Worm (Caenorhabditis elegans): Measurements from ENCODE around the gene srw-11.

DNA sequence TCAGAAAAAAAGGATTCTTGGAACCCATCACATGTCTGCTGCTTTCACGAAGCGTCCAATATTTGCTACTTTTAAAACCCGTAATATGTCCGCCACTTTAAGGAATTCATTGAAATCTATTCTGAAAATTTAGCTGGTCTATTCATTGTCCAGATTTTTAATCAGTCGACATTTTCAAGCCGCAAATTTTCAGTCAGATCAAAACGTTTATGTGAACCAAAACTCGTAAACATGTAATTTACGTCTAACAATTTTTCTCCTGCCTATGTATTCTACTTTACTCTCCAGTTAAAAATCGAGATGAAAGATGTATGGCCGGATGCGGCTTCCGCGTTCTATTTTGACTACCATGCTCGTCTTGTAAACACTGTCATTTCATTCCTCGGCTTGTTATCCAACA is 42.2 kb downstream of the srw-11 start, which contains the start of gene srw-1:
- TF ChIP-seq blmp-1 (tag; optimal IDR thresholded peaks at IDR 0.05; ENCODE audit: insufficient read depth) (no peak), fos-1 (tag; optimal IDR thresholded peaks at IDR 0.05) (no peak), lsy-2 (tag; optimal IDR thresholded peaks at IDR 0.05) (no peak), snpc-4 (tag; optimal IDR thresholded peaks at IDR 0.05) (no peak), ztf-4 (tag; optimal IDR thresholded peaks at IDR 0.05) (no peak), nhr-6 (tag; optimal IDR thresholded peaks at IDR 0.05) (no peak), nhr-237 (tag; optimal IDR thresholded peaks at IDR 0.05) (no peak), nhr-25 (tag; optimal IDR thresholded peaks at IDR 0.05) (no peak), nhr-12 (tag; optimal IDR thresholded peaks at IDR 0.05) (no peak), gmeb-1 (tag; optimal IDR thresholded peaks at IDR 0.05) (no peak), ama-1 (optimal IDR thresholded peaks at IDR 0.05) (no peak), skn-1 (tag; optimal IDR thresholded peaks at IDR 0.05) (no peak), ceh-16 (tag; optimal IDR thresholded peaks at IDR 0.05) (no peak), ztf-11 (tag; optimal IDR thresholded peaks at IDR 0.05) (no peak)

Data from whole organism, L2 larva.